Fruit fly (Drosophila melanogaster): ENCODE data around the gene CG13994.

CG13994 gene

DNA sequence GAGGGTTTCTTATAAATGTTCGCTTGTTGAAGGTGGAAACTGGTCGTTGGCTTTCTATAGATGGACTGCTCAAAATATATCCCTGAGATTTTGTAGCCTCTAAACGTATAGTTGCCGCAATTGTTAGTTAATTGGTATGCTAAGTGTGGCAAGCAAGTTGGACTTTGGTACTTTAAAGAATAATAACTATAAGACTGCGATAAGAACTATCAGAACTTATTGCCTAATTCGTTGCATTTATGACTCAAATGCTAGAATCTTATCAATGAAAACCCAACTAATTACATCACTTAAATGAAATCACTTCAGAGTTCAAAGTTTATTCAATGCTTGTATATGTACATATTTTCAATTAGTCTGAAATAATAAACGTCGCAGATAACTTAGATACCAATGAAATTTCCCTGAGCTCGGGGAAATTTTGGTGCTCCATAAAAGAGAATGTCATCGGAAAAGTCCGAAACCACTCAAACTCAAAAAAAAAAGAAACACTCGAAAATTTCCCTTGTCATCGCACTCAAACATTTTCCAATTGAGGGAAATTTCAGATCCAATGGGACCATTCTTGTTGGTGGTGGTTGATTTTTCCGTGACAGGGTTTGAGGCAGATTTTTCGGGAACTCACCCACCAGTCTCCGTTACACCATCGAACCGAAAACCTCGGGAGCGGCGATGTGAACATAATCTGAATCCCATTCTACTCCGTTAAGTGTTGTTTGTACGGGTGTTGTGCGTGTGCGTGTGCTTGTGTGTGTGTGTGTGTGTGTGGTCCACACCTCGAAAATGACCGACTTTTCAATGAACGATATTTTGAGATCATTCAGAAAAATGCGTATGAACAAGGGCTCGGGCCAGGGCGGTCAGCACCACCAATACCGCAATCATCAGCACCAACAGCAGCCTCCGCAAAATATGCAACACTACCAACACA, 28.3 kb downstream of the CG13994 start, which contains the start of gene CG45075:
Gene CG45075 (plus strand): TSS at position 627 of the 931 bp plus-strand sequence.
- TF ChIP-seq CG8478 (optimal IDR thresholded peaks at IDR 0.05) (no peak), CTCF (optimal IDR thresholded peaks at IDR 0.05) (peak in 1 of 2 experiments; percentile 19)

DNA sequence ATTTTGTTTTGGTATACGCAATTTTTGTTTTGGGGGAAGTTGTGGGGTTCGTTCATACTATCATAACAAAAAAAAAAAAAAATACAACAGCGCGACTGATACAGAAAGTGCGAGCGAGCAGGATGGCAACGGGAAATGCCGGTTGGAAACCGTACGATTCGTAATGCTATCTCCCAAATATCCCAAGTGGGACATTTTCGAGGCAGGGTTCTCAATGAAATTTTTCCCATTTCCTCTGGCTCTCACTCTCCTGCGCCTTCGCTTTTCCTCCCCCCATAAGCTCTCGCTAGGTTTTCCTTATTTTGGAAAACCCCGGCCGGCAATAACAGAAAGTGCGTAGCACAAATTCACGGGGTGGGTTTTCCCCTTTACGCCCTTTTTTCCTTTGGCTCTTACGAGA, 29.5 kb downstream of the CG13994 start:
- TF ChIP-seq CTCF (optimal IDR thresholded peaks at IDR 0.05): no peak
- TF ChIP-seq CG8478 (optimal IDR thresholded peaks at IDR 0.05): no peak

DNA sequence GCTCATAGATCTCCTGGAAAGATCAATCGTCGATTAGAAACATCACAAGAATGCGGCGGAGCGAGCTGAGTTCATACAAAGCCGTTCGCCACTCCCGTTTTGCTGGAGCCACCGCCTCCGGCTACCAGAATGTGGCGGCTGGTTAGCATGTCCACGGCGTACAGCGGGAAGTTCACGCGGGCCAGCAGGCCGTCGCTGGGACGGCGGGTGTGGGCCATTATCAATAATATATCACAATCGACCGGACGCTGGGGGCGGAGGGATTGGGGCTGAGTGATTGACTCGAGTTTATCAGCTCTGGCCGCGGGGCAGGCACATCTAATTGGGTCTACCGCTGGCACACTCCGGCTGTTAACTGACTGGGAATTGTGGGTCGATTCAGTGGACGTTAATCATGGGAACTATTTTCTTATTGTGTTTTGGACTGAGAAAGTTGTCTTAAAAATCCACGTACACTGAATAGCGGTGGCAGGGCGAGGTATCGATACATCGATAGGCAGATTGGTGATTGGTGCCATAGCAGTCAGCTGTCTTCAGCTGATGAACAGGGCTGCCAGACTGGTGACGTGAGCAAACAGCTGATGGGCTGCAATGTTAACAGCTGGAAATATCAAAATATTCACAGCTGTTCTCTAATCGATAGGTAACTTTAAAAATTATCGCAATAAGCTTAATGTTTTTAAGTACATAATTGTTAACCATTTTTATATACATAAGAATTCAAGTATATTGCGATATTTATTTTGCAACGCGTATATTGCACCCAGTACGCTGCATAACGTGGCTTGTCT, 35.9 kb downstream of the CG13994 start, which contains the start of gene CG9175:
Gene CG9175 (minus strand): TSS at position 488 of the 791 bp plus-strand sequence.
- TF ChIP-seq CTCF (optimal IDR thresholded peaks at IDR 0.05) (peak; percentile 0 to 37), CG8478 (optimal IDR thresholded peaks at IDR 0.05) (no peak)

DNA sequence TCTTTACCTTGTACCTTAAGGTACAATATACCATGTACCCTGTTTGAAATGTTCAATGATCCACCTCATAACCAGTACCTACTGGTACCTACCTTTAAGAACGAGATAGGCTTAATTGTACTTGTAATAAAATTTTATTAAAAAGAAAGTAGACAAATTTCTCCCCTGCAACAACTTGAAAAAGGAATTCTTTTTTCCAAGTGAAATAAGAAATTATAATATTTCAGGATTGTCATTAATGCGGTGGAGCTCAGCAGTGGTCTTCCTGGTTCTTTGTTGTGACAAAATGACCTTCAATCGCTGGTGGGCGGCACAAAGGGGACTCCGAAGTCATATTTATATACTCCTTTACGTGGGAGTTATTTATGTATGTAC, 36.5 kb downstream of the CG13994 start:
- no peak for TF ChIP-seq CTCF (optimal IDR thresholded peaks at IDR 0.05)
- TF ChIP-seq CG8478 (optimal IDR thresholded peaks at IDR 0.05): no peak

DNA sequence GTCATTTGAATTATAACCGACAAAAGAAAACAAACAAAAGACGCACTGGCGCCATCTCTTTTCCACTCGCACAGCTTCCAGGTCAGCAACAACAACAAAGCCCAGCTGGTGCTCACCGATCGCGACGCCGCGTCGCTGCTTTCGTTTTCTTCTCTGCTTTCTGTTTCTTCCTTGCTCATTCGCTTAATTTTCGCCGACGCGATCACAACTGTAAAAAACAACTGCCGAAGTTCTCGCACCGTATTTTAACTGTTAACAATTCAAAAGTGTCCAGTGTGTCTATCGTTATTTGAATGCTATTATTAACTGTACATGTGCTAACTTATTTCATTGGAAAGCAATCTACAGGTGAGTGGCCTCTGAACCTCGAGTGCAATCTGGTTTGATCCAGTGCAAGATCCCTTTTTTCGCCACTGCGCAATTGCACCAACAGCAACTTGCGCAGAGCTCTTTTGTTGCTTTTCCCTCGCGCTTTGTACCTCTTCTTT, 37.5 kb downstream of the CG13994 start, which contains the start of gene stai:
Gene stai (plus strand): TSS at position 176 of the 488 bp plus-strand sequence.
- TF ChIP-seq CTCF (optimal IDR thresholded peaks at IDR 0.05) (no peak), CG8478 (optimal IDR thresholded peaks at IDR 0.05) (no peak)

DNA sequence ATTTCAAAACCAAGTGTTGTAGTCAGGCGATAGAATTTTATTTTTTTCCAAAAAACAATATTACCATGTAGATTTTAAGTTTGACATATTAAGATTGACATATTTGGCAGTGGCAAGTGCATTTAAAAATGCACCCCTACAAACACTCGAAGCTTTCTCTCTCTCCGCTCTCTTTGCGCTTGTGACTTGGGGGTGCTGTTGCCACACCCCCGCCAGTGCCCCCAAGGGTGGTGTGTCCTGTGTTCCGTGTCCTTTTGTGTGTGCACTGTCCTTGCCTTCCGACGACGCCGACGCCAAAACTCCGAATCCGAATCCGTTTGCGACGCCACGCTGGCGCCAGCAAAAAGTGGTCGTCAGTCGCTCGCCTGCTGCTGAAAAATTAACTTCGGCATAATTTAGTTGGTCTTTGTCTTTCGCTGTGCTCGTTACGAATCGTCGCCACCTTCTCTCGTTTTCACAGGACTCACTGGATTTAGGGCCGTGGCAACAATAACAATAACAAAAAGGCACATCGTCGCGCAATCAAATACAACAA, 46.6 kb downstream of the CG13994 start:
- TF ChIP-seq CTCF (optimal IDR thresholded peaks at IDR 0.05) (no peak), CG8478 (optimal IDR thresholded peaks at IDR 0.05) (no peak)

DNA sequence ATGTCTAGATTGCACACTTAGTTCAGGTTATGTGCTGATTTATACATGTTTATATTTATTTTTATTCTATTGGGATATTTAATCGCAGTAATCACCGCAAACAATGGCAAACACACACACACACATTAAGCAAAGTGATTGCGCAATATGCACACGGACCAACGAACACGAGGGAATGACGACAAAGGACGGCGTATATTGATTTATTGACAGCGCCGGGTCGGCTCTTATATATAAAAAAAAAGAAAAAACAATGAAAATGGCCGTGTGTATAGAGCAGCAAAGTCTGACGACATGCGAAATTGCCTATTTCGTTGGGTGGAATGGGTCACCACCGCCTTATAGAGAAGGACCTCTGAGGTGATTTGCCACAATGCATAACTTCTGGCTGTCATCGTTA, 48.0 kb downstream of the CG13994 start:
- no peak for TF ChIP-seq CTCF (optimal IDR thresholded peaks at IDR 0.05)
- TF ChIP-seq CG8478 (optimal IDR thresholded peaks at IDR 0.05): no peak

Measured in S2 (cell line).